Worm (Caenorhabditis elegans) whole organism, L4 larva: Measurements from ENCODE around the gene sto-2.
A peak's percentile ranks its signal among the peaks of the same experiment; 100 is the strongest.

ENCODE experiments used
- ZK337.2 ChIP-seq: fragments of 200-800 bp; sonication (Bioruptor generic); IDR thresholded peaks from 2 replicates; pipeline ENCODE4 v1.3.6; 2022; ENCODE audit warnings: missing genetic modification reagents, missing genetic modification characterization, missing compliant biosample characterization
- ZK546.5 ChIP-seq, 2 experiments: sonication (generic microtip); optimal IDR thresholded peaks; 2 replicates each; lab custom pipeline; 2017; ENCODE audit warnings: missing biosample characterization in 2 of 2, missing genetic modification characterization in 2 of 2
- ceh-44 ChIP-seq: fragments of 200-800 bp; sonication (Bioruptor generic); IDR thresholded peaks from 2 replicates; pipeline ENCODE4 v1.3.6; 2022; ENCODE audit warnings: missing genetic modification reagents, missing genetic modification characterization, missing compliant biosample characterization
- ctbp-1 ChIP-seq: fragments of 200-800 bp; sonication (Bioruptor generic); IDR thresholded peaks from 2 replicates; pipeline ENCODE4 v1.3.6; 2022; ENCODE audit warnings: missing genetic modification reagents, missing genetic modification characterization, missing compliant biosample characterization
- dpl-1 ChIP-seq: fragments of 150-350 bp; optimal IDR thresholded peaks from 2 replicates; lab custom pipeline; 2014; ENCODE audit warnings: missing biosample characterization, missing genetic modification reagents, missing genetic modification characterization
- lim-7 ChIP-seq: fragments of 200-800 bp; sonication (Bioruptor generic); IDR thresholded peaks from 2 replicates; pipeline ENCODE4 v1.3.6; 2022; ENCODE audit warnings: missing genetic modification characterization, missing compliant biosample characterization
- mdl-1 ChIP-seq, 2 experiments: fragments of 150-350 bp in 1 of 2; sonication (generic microtip) in 1 of 2; optimal IDR thresholded peaks; 2 replicates each; lab custom pipeline; 2014 to 2017; ENCODE audit warnings: missing biosample characterization in 2 of 2, missing genetic modification characterization in 2 of 2
- nhr-102 ChIP-seq: sonication (generic microtip); optimal IDR thresholded peaks from 2 replicates; lab custom pipeline; 2016; ENCODE audit warnings: mild to moderate bottlenecking, missing genetic modification characterization, moderate library complexity, missing compliant biosample characterization
- nhr-28 ChIP-seq: fragments of 150-350 bp; optimal IDR thresholded peaks from 2 replicates; lab custom pipeline; 2014; ENCODE audit warnings: missing biosample characterization, missing genetic modification characterization
- pqm-1 ChIP-seq: sonication (generic microtip); optimal IDR thresholded peaks from 2 replicates; lab custom pipeline; 2017; ENCODE audit warnings: missing biosample characterization, missing genetic modification characterization
- unc-62 ChIP-seq, 3 experiments: fragments of 150-350 bp in 1 of 3; sonication (generic microtip); optimal IDR thresholded peaks in 2 of 3; peaks in 1 of 3; 1 replicate in 1 of 3; 2 replicates in 2 of 3; lab custom pipeline; 2014 to 2017; ENCODE audit warnings: missing biosample characterization in 3 of 3, missing genetic modification characterization in 3 of 3, missing genetic modification reagents in 3 of 3, missing genotype in 1 of 3

DNA sequence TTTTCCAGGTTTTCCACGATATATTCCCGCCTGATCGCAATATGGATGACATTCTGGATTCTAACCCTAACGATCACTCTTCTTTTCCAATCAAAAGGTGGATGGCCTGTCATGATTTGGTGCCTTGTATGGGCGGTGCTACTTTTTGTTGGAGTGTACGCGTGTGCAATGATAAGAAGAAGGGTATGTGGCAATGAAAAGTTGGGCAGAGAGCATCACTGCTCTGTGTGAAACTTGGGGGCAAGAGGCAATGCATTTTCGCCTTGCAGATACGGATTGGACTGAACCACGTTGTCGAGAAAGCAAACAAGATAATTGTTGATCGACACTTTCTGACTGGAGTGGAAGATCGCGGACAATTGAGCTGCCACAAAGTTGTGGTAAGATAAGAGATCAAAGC lies 23.1 kb upstream of the sto-2 start:
- no peak for TF ChIP-seq ceh-44
- no peak for TF ChIP-seq ZK546.5 (tag; optimal IDR thresholded peaks at IDR 0.05; lab: Kevin White, UChicago)
- no peak for TF ChIP-seq mdl-1 (tag; optimal IDR thresholded peaks at IDR 0.05; lab: Kevin White, UChicago)
- no peak for TF ChIP-seq ctbp-1 (GFP tag; lab: Robert Waterston, UW)
- TF ChIP-seq ZK337.2 (GFP tag; lab: Robert Waterston, UW): no peak
- no peak for TF ChIP-seq unc-62 (GFP tag; optimal IDR thresholded peaks at IDR 0.05 in 1 of 2; lab: Kevin White, UChicago)
- TF ChIP-seq unc-62 (tag; optimal IDR thresholded peaks at IDR 0.05; lab: Kevin White, UChicago): no peak
- TF ChIP-seq dpl-1: no peak
- TF ChIP-seq nhr-102 (tag; lab: Kevin White, UChicago): no peak
- TF ChIP-seq lim-7 (GFP tag; lab: Robert Waterston, UW): no peak
- TF ChIP-seq nhr-28: peak; percentile 26
- TF ChIP-seq pqm-1 (tag; lab: Kevin White, UChicago): peak; percentile 58
